Fruit fly (Drosophila melanogaster) whole organism, embryonic: ENCODE data around the gene SoxN.

Experiments used
- CG30020 ChIP-seq: fragments of 200-800 bp; optimal IDR thresholded peaks from 2 replicates; lab custom pipeline; 2019; ENCODE audit warnings: missing biosample characterization, mild to moderate bottlenecking, missing genetic modification characterization, moderate library complexity
- Nf-YB ChIP-seq: fragments of 200-800 bp; sonication (Bioruptor generic); optimal IDR thresholded peaks from 3 replicates; lab custom pipeline; 2019; ENCODE audit warnings: missing biosample characterization, mild to moderate bottlenecking, missing genetic modification characterization, moderate library complexity
- tll ChIP-seq, 2 experiments: fragments of 200-800 bp in 1 of 2; fragments of >200 bp in 1 of 2; sonication (Bioruptor generic) in 1 of 2; optimal IDR thresholded peaks; 2 replicates each; lab custom pipeline; 2017 to 2019; ENCODE audit warnings: missing biosample characterization in 2 of 2, missing genetic modification characterization in 2 of 2, mild to moderate bottlenecking in 1 of 2, moderate library complexity in 1 of 2
- trem ChIP-seq: fragments of 200-800 bp; optimal IDR thresholded peaks from 3 replicates; lab custom pipeline; 2019; ENCODE audit warnings: missing biosample characterization, mild to moderate bottlenecking, missing genetic modification characterization, moderate library complexity

DNA sequence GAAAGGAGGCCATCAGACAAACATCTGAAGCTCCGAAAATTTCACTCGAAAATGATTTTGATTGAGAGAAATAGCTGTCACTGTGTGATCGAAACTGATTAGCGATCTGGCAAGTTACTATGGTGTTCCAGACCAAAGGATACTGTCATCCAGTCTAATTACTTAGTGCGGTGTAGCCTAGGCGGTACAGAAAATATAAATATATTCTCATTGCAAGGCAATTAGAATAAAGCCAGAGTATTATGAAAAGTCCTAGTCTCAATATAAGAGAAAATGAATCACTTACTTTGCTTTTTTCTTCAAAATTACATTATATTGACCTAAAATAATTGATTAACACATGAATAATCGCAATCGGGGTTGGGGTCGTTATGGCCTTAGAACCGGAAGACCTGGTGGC lies 39.1 kb downstream of the SoxN start, which contains the start of gene CG32988:
- no peak for TF ChIP-seq tll (GFP tag; optimal IDR thresholded peaks at IDR 0.05; lab: Kevin White, UChicago)
- TF ChIP-seq trem (tag; lab: Kevin White, UChicago) = no peak
- no peak for TF ChIP-seq CG30020 (tag; lab: Kevin White, UChicago)
- TF ChIP-seq Nf-YB (GFP tag; lab: Kevin White, UChicago) = no peak
